Fruit fly (Drosophila melanogaster): Measurements from ENCODE around the gene shep.

Gene shep

DNA sequence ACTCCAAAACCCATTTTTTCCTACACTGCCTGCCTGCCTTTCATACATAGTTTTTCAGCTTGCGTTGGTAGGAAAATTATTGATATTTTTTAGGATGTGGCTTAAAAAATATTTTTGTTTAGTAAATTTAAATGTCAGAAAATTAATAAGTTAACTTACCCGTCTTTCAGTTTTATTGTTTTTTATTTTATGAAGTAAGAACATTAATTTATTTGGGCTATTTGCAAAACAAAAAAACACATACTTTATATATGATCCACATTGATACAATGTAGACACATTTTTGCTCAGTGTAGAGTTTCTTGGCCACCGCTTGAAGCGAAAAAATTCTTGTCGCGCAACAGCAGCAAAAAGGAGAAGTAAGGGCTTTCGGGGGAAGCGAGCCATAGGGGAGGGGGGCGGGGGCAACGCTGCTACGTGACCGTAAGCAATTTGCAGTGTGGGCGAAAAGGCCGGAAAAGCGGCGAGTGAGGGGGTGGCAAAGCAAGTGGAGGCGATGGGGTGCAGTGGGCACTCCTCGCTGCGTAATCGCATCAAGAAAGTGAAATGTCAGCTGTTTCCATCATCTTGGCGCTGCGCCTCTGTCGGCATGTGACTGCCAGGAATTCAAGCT, 2.4 kb upstream of the shep start (continued):
- peak in 1 of 2 experiments; percentile 46 for TF ChIP-seq bsh (GFP tag; optimal IDR thresholded peaks at IDR 0.05)
- peak; percentile 10 for TF ChIP-seq CG10209 (GFP tag; optimal IDR thresholded peaks at IDR 0.05)
- no peak for TF ChIP-seq trem (tag; optimal IDR thresholded peaks at IDR 0.05)
- TF ChIP-seq CG15269 (tag; optimal IDR thresholded peaks at IDR 0.05) = peak; percentile 33
- TF ChIP-seq GATAe (GFP tag; conservative IDR thresholded peaks at IDR 0.05) = no peak
- TF ChIP-seq CoRest (tag; optimal IDR thresholded peaks at IDR 0.05) = peak; percentile 52
- TF ChIP-seq sisA (GFP tag; IDR thresholded peaks at IDR 0.05) = peak; percentile 27; the same call in 1 of the 2 replicates
- no peak for TF ChIP-seq chif (GFP tag; optimal IDR thresholded peaks at IDR 0.05)
- no peak for TF ChIP-seq nerfin-2 (GFP tag; IDR thresholded peaks at IDR 0.05; ENCODE audit: partially characterized antibody)
- peak; percentile 25; the same call in 1 of the 2 replicates for TF ChIP-seq esg (GFP tag; conservative IDR thresholded peaks at IDR 0.05)
- peak; percentile 12 for TF ChIP-seq CG1529 (GFP tag; optimal IDR thresholded peaks at IDR 0.05)
- TF ChIP-seq CG14710 (tag; optimal IDR thresholded peaks at IDR 0.05) = peak; percentile 45
- peak; percentile 47 for TF ChIP-seq Oli (tag; optimal IDR thresholded peaks at IDR 0.05)
- no peak for TF ChIP-seq CG8281 (tag; optimal IDR thresholded peaks at IDR 0.05)
- TF ChIP-seq Sox100B (GFP tag; optimal IDR thresholded peaks at IDR 0.05) = peak; percentile 61
- TF ChIP-seq sob (GFP tag; IDR thresholded peaks at IDR 0.05) = peak; percentile 24; the same call in 1 of the 2 replicates
- TF ChIP-seq nerfin-1 (tag; optimal IDR thresholded peaks at IDR 0.05) = peak; percentile 49
- no peak for TF ChIP-seq CG12071 (GFP tag; optimal IDR thresholded peaks at IDR 0.05)
- no peak for TF ChIP-seq CG3163 (GFP tag; optimal IDR thresholded peaks at IDR 0.05)
- no peak for TF ChIP-seq CHES-1-like (GFP tag; optimal IDR thresholded peaks at IDR 0.05)
- no peak for TF ChIP-seq tx (GFP tag; optimal IDR thresholded peaks at IDR 0.05)
- no peak for TF ChIP-seq CG9932 (GFP tag; IDR thresholded peaks at IDR 0.05)
- peak in 1 of 2 experiments; percentile 29 for TF ChIP-seq dpn (GFP tag; optimal IDR thresholded peaks at IDR 0.05)
- peak; percentile 49 for TF ChIP-seq CG9727 (GFP tag; optimal IDR thresholded peaks at IDR 0.05)
- TF ChIP-seq CG13775 (GFP tag; optimal IDR thresholded peaks at IDR 0.05) = peak; percentile 4
- no peak for TF ChIP-seq CG7745 (tag; optimal IDR thresholded peaks at IDR 0.05)
- TF ChIP-seq CG10147 (GFP tag; optimal IDR thresholded peaks at IDR 0.05) = peak; percentile 12
- TF ChIP-seq gfzf (GFP tag; optimal IDR thresholded peaks at IDR 0.05) = no peak
- TF ChIP-seq kay (GFP tag; optimal IDR thresholded peaks at IDR 0.05) = no peak
- no peak for TF ChIP-seq Xbp1 (GFP tag; optimal IDR thresholded peaks at IDR 0.05)
- TF ChIP-seq Ssrp (tag; optimal IDR thresholded peaks at IDR 0.05) = peak; percentile 59
- TF ChIP-seq CG10321 (GFP tag; IDR thresholded peaks at IDR 0.05) = no peak
- no peak for TF ChIP-seq CG13624 (GFP tag; optimal IDR thresholded peaks at IDR 0.05)
- 0 out of 3 replicates have a peak, but pooled peaks have one; percentile 25 for TF ChIP-seq dysf (GFP tag; IDR thresholded peaks at IDR 0.05)
- peak; percentile 64 for TF ChIP-seq Blimp-1 (GFP tag; optimal IDR thresholded peaks at IDR 0.05)
- no peak for TF ChIP-seq D19B (GFP tag; optimal IDR thresholded peaks at IDR 0.05)
- TF ChIP-seq dmrt99B (tag; optimal IDR thresholded peaks at IDR 0.05) = peak; percentile 70
- TF ChIP-seq seq (GFP tag; IDR thresholded peaks at IDR 0.05) = no peak
- no peak for TF ChIP-seq CG1647 (GFP tag; optimal IDR thresholded peaks at IDR 0.05)
- TF ChIP-seq sens (GFP tag) = peak; percentile 75
- no peak for TF ChIP-seq Dp (GFP tag; optimal IDR thresholded peaks at IDR 0.05)
- TF ChIP-seq Sox102F (GFP tag; optimal IDR thresholded peaks at IDR 0.05) = peak; percentile 69
- TF ChIP-seq PHDP (tag; optimal IDR thresholded peaks at IDR 0.05) = peak; percentile 43
- TF ChIP-seq pfk (GFP tag; optimal IDR thresholded peaks at IDR 0.05) = no peak
- TF ChIP-seq Optix (GFP tag; IDR thresholded peaks at IDR 0.05) = no peak
- peak; percentile 59 for TF ChIP-seq D19A (tag; optimal IDR thresholded peaks at IDR 0.05)
- TF ChIP-seq phol (tag; optimal IDR thresholded peaks at IDR 0.05) = peak; percentile 67
- peak; percentile 63 for TF ChIP-seq CG7839 (tag; optimal IDR thresholded peaks at IDR 0.05)
- TF ChIP-seq CG32767 (GFP tag; IDR thresholded peaks at IDR 0.05) = no peak

All from whole organism, embryonic.